Worm (Caenorhabditis elegans) whole organism, L4/young adult: ENCODE data around the gene mth-2.
"Not testable (repeated sequence)": the region's sequence is repeated elsewhere in the genome, so short reads cannot be mapped to it uniquely, and the experiment has no call there.

Source experiments
- W03F9.2 ChIP-seq: fragments of 150-350 bp; optimal IDR thresholded peaks from 2 replicates; lab custom pipeline; 2014; ENCODE audit warnings: missing biosample characterization, missing genetic modification characterization
- dao-5 ChIP-seq: sonication (generic microtip); optimal IDR thresholded peaks from 2 replicates; lab custom pipeline; 2016; ENCODE audit warnings: missing genotype, missing genetic modification characterization, moderate library complexity, missing compliant biosample characterization
- him-1 ChIP-seq: sonication (generic microtip); optimal IDR thresholded peaks from 2 replicates; lab custom pipeline; 2016; ENCODE audit warnings: missing genotype, missing genetic modification reagents, missing genetic modification characterization, missing compliant biosample characterization

The mth-2 gene

ce11 chrII:4211113-4211512, 17.0 kb upstream of the mth-2 start, which contains the start of gene F31D5.7:
TSS of gene F31D5.7 (plus strand) at chrII:4211413.
- TF ChIP-seq dao-5, result no peak
- no peak for TF ChIP-seq W03F9.2
- TF ChIP-seq him-1, result no peak

- TF ChIP-seq dao-5, result no peak
- TF ChIP-seq him-1, result no peak
- no peak for TF ChIP-seq W03F9.2
These were observed 15.1 kb upstream of the mth-2 start, which contains the start of gene F31D5.6 for ce11 chrII:4209071-4209747. TSS of gene F31D5.6 (plus strand) at chrII:4209697.

DNA sequence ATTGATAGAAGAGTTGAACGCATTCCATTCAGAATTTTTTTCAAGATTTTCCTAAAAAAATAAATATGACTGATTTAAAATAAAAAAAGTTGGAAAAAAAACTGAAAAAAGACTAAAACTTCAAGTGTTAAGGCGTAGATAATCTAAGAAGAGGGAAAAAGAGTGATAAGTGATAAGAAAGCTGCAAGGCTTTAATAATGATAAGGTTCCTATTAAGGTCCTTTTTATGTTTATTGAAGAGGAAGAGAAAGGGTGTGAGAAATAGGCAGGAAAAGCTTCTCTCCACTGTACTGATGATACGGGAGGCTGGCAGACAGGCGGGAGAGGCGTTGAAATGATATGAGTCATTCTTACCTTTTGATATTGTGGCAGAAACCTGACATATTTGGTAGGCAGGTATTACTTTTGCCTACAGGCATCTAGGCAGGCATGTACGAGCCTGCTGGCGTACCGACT, 9.6 kb upstream of the mth-2 start, which contains the start of gene mth-1:
Gene mth-1 (minus strand): TSS at position 51 of the 456 bp plus-strand sequence.
- TF ChIP-seq W03F9.2, result no peak
- no peak for TF ChIP-seq dao-5
- TF ChIP-seq him-1, result no peak

DNA sequence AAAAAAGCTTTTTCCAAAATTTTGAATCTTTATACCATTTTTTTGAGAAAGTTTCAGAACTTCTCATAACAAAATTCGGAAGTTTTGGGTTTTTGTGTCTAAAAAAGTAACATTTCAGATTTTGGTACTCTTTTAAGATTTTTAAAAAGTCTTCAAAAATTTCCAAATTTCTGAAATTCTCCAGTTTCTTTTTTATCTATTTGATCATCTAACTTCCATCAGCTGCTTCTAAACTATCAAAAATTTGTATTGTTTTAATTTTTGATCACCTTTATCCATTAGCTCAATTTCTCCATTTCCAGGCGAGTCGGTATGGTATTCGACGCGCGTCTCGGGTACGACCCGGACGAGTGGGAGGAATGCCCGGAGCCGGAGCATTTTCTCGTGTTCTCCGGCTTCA, 7.8 kb downstream of the mth-2 start, which contains the start of gene cpna-1:
Gene cpna-1 (plus strand): TSS at position 301 of the 400 bp plus-strand sequence.
- TF ChIP-seq him-1, result no peak
- TF ChIP-seq dao-5, result no peak
- no peak for TF ChIP-seq W03F9.2

DNA sequence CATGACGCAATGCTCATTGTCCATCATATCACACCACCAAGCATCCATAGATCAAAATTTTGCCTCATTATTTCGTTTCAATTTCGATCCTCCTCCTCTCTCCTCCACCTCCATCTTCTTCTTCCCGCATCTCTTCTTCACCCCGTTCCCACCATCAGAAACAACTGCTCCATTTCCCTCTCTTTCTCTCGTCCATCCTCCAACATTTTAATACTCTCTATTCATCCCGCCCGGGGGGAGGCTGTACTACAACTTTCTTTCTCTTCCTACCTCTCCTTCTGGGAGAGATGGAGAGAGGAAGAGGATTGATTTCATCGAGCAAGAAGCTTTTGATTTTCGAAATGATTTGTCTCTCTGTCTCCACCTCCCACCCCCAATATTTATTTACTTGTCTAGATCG, 10.1 kb downstream of the mth-2 start:
- TF ChIP-seq W03F9.2 (no peak), him-1 (no peak), dao-5 (no peak)

ce11 chrII:4182364-4182763, 11.8 kb downstream of the mth-2 start, which contains the start of gene R03H10.11:
TSS of gene R03H10.11 (plus strand) at chrII:4182664.
- TF ChIP-seq dao-5 (no peak), W03F9.2 (no peak), him-1 (no peak)

- TF ChIP-seq him-1 (no peak), dao-5 (no peak), W03F9.2 (no peak)
These were observed 14.2 kb downstream of the mth-2 start, which contains the start of gene R03H10.1 for ce11 chrII:4179897-4180296. TSS of gene R03H10.1 (plus strand) at chrII:4180248.

DNA sequence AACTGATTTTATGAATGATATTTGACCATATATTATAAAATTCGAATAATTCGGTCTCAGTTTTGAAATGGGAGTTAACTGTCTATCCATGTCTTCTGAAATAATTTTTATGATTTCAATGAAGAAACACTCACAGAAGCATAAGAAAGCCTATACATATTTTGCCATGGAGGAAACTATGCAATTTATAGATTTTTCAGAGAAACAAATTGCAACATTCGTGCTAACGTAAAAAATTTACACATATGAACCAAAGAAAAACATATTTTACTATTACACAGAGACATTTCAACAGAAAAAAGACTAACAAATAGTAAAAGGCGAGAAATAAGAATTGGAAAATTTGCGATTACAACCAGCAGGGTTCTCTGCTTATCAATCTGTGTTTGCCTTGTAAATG, 15.3 kb downstream of the mth-2 start, which contains the start of gene R03H10.7:
Gene R03H10.7 (minus strand): TSS at position 101 of the 400 bp plus-strand sequence.
- no peak for TF ChIP-seq dao-5

ce11 chrII:4173842-4174241, 20.3 kb downstream of the mth-2 start:
- TF ChIP-seq W03F9.2 (no peak), dao-5 (no peak), him-1 (no peak)

- TF ChIP-seq dao-5 (no peak), him-1 (no peak), W03F9.2 (no peak)
These were observed 20.7 kb downstream of the mth-2 start, which contains the start of gene R03H10.6 for ce11 chrII:4173398-4173797. TSS of gene R03H10.6 (minus strand) at chrII:4173498.

DNA sequence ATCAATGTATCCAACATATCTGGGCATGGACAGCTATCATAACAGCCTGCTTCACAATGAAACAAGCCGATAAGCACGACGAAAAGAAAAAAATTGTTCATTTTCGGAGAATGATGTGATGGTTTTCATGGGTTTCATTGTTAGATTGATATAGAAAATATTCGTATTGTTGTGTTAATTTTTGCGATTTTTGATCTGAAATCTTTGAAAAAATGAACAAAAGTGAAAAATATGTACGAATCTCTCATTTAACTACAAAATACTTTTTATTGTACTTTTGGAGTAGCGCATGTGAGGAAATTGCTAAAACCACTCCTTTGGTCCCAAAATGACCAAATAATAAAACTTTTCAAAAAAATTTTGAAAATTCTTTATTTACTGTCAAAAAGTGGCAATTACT, 23.6 kb downstream of the mth-2 start, which contains the start of gene R03H10.5:
Gene R03H10.5 (minus strand): TSS at position 101 of the 400 bp plus-strand sequence.
- TF ChIP-seq him-1 (no peak), dao-5 (no peak), W03F9.2 (no peak)

- not testable (repeated sequence) for TF ChIP-seq W03F9.2, dao-5, him-1
These were observed 25.7 kb downstream of the mth-2 start, which contains the start of gene R03H10.4 for ce11 chrII:4168404-4168803. TSS of gene R03H10.4 (minus strand) at chrII:4168504.

- no peak for TF ChIP-seq him-1
- no peak for TF ChIP-seq dao-5
- no peak for TF ChIP-seq W03F9.2
These were observed 26.3 kb downstream of the mth-2 start for ce11 chrII:4167833-4168232.

DNA sequence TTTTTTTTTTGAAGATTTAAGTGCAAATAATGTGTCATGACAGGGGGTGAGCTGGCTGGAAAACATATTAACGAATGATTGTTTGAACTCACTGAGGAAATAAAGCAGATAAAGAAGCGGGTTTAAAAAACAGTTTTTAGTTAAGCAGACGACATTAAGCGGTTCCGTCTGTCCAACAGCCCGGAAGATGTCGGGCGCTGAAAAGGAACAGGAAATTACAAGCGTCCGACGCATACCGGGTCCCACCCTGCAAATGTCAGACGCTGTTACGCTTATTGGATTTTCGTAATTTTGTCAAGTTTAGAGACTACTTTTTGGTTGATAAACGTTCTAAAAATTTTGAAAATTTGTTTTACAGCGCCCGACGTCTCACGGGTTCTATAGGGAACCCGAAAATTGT, 34.5 kb downstream of the mth-2 start:
- no peak for TF ChIP-seq W03F9.2
- no peak for TF ChIP-seq him-1
- TF ChIP-seq dao-5, result no peak

- TF ChIP-seq him-1, result no peak
These were observed 36.3 kb downstream of the mth-2 start for ce11 chrII:4157817-4158216.

DNA sequence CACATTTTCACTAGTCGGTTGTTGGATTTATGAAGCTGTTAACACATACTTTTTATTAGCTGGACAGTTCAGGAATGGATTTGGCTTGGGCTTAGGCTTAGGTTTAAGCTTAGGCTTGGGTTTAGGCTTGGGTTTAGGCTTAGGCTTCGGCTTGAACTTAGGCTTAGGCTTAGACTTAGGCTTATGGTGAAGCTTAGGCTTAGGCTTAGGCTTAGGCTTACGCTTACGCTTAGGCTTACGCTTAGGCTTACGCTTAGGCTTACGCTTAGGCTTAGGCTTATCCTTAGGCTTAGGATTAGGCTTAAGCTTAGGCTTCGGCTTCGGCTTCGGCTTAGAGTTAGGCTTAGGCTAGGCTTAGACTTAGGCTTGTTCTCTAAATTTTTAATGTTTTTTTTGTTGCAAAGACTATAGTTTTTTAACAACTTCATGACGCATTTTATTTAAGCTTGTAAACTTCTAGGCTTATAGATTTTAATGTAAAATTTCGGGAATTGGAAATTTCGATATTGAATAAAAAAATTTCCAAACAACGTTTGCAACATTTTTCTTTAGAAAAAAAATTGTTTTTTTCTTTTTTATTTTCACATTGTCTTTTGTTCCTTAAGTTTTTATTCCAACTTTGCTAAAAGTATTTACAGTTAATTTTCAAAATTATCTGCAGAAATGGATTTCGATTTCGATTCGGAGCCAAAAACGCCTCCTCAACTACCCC, 38.8 kb downstream of the mth-2 start, which contains the start of gene R03H10.2:
Gene R03H10.2 (plus strand): TSS at position 662 of the 712 bp plus-strand sequence.
- TF ChIP-seq dao-5 (no peak), W03F9.2 (no peak), him-1 (no peak)
